Fruit fly (Drosophila melanogaster): ENCODE measurements around the gene Pkd2.

The Pkd2 gene

dm6 chr2L:12415485-12416137 lies 17.5 kb downstream of the Pkd2 start:
- TF ChIP-seq CG8319 (GFP tag; optimal IDR thresholded peaks at IDR 0.05) (no peak), salr (GFP tag; optimal IDR thresholded peaks at IDR 0.05) (no peak), CG32006 (GFP tag; optimal IDR thresholded peaks at IDR 0.05) (peak; percentile 11), acj6 (GFP tag; optimal IDR thresholded peaks at IDR 0.05) (peak; percentile 11), fd85E (GFP tag; optimal IDR thresholded peaks at IDR 0.05) (no peak), CG6276 (GFP tag; optimal IDR thresholded peaks at IDR 0.05) (no peak), CG7368 (GFP tag; optimal IDR thresholded peaks at IDR 0.05) (no peak), CG11902 (GFP tag; optimal IDR thresholded peaks at IDR 0.05) (no peak), Blimp-1 (GFP tag; optimal IDR thresholded peaks at IDR 0.05) (no peak), esn (GFP tag; optimal IDR thresholded peaks at IDR 0.05) (peak; percentile 56), cyc (GFP tag; optimal IDR thresholded peaks at IDR 0.05) (peak; percentile 30), fd59A (GFP tag; optimal IDR thresholded peaks at IDR 0.05) (no peak), CG8119 (GFP tag; IDR thresholded peaks at IDR 0.05) (no peak), CG6163 (GFP tag; IDR thresholded peaks at IDR 0.05) (no peak), Gug (GFP tag; IDR thresholded peaks at IDR 0.05) (no peak), CG3919 (GFP tag; optimal IDR thresholded peaks at IDR 0.05) (no peak), ss (GFP tag; optimal IDR thresholded peaks at IDR 0.05) (no peak), svp (GFP tag) (peak; percentile 73), Ets96B (tag; optimal IDR thresholded peaks at IDR 0.05) (no peak), OdsH (GFP tag; optimal IDR thresholded peaks at IDR 0.05) (peak; percentile 2), Sox15 (GFP tag; optimal IDR thresholded peaks at IDR 0.05) (no peak), eg (GFP tag; IDR thresholded peaks at IDR 0.05) (0 out of 3 replicates have a peak, but pooled peaks have one; percentile 5), CG11294 (GFP tag; IDR thresholded peaks at IDR 0.05) (no peak), Eip93F (GFP tag; optimal IDR thresholded peaks at IDR 0.05) (no peak), Eip75B (GFP tag; optimal IDR thresholded peaks at IDR 0.05) (no peak), CG6792 (GFP tag; optimal IDR thresholded peaks at IDR 0.05) (no peak), vri (GFP tag; optimal IDR thresholded peaks at IDR 0.05) (no peak), Lpt (GFP tag; optimal IDR thresholded peaks at IDR 0.05) (no peak), Met (GFP tag; optimal IDR thresholded peaks at IDR 0.05) (peak; percentile 38), Eip78C (GFP tag) (peak; percentile 74), topi (GFP tag; optimal IDR thresholded peaks at IDR 0.05) (peak; percentile 50), Sox14 (GFP tag; optimal IDR thresholded peaks at IDR 0.05) (no peak), CG4318 (GFP tag; optimal IDR thresholded peaks at IDR 0.05) (no peak), CG6808 (GFP tag; optimal IDR thresholded peaks at IDR 0.05) (no peak), Smox (GFP tag; optimal IDR thresholded peaks at IDR 0.05) (peak; percentile 44), net (GFP tag; optimal IDR thresholded peaks at IDR 0.05) (no peak), pdm3 (GFP tag; optimal IDR thresholded peaks at IDR 0.05) (peak; percentile 16), CG3032 (tag; optimal IDR thresholded peaks at IDR 0.05) (no peak), CG8632 (GFP tag; optimal IDR thresholded peaks at IDR 0.05) (peak; percentile 12), Hr38 (GFP tag; optimal IDR thresholded peaks at IDR 0.05) (no peak), Hr39 (GFP tag; optimal IDR thresholded peaks at IDR 0.05) (peak; percentile 25), CG10631 (GFP tag; optimal IDR thresholded peaks at IDR 0.05) (no peak), Hr4 (GFP tag; optimal IDR thresholded peaks at IDR 0.05) (no peak), CG9139 (GFP tag; optimal IDR thresholded peaks at IDR 0.05) (no peak), Ets21C (GFP tag; optimal IDR thresholded peaks at IDR 0.05) (peak; percentile 1), CG10669 (GFP tag; optimal IDR thresholded peaks at IDR 0.05) (no peak), Sox102F (GFP tag; optimal IDR thresholded peaks at IDR 0.05) (no peak), achi (GFP tag; optimal IDR thresholded peaks at IDR 0.05) (no peak), CG34406 (GFP tag; optimal IDR thresholded peaks at IDR 0.05) (peak; percentile 17), fkh (GFP tag; optimal IDR thresholded peaks at IDR 0.05) (no peak), dsx (GFP tag; optimal IDR thresholded peaks at IDR 0.05; ENCODE audit: poor library complexity, severe bottlenecking) (no peak), spab (GFP tag; optimal IDR thresholded peaks at IDR 0.05) (no peak)
